Worm (Caenorhabditis elegans) whole organism, L4 larva: ENCODE results near the gene F56F11.4.

Experiments used
- F44E2.7 ChIP-seq: fragments of 200-800 bp; sonication (Bioruptor generic); IDR thresholded peaks from 2 replicates; pipeline ENCODE4 v2.1.2; 2022; ENCODE audit warnings: missing genetic modification characterization, missing compliant biosample characterization
- R02D3.7 ChIP-seq: fragments of 150-350 bp; sonication (generic microtip); optimal IDR thresholded peaks from 3 replicates; lab custom pipeline; 2014; ENCODE audit warnings: missing biosample characterization, missing genetic modification characterization
- ZK337.2 ChIP-seq: fragments of 200-800 bp; sonication (Bioruptor generic); IDR thresholded peaks from 2 replicates; pipeline ENCODE4 v1.3.6; 2022; ENCODE audit warnings: missing genetic modification reagents, missing genetic modification characterization, missing compliant biosample characterization
- arid-1 ChIP-seq: fragments of 200-800 bp; sonication (Bioruptor generic); conservative IDR thresholded peaks from 2 replicates; pipeline ENCODE4 v1.3.6; 2022; ENCODE audit warnings: missing genetic modification reagents, missing genetic modification characterization, missing compliant biosample characterization
- ceh-28 ChIP-seq: fragments of 150-350 bp; optimal IDR thresholded peaks from 2 replicates; lab custom pipeline; 2014; ENCODE audit warnings: missing biosample characterization, missing genetic modification reagents, missing genetic modification characterization
- ceh-32 ChIP-seq: sonication (generic microtip); optimal IDR thresholded peaks from 2 replicates; lab custom pipeline; 2016; ENCODE audit warnings: mild to moderate bottlenecking, missing genetic modification characterization, missing compliant biosample characterization; ENCODE audit not compliant: poor library complexity
- ceh-62 ChIP-seq: sonication (generic microtip); optimal IDR thresholded peaks from 2 replicates; lab custom pipeline; 2017; ENCODE audit warnings: missing biosample characterization, missing genetic modification characterization
- daf-12 ChIP-seq: fragments of 150-350 bp; optimal IDR thresholded peaks from 2 replicates; lab custom pipeline; 2014; ENCODE audit warnings: missing biosample characterization, missing genetic modification reagents, missing genetic modification characterization
- daf-8 ChIP-seq: fragments of 200-800 bp; sonication (Bioruptor generic); IDR thresholded peaks from 2 replicates; pipeline ENCODE4 v1.3.6; 2022; ENCODE audit warnings: missing genetic modification characterization, missing compliant biosample characterization
- dmd-6 ChIP-seq: fragments of 200-800 bp; sonication (Bioruptor generic); IDR thresholded peaks from 2 replicates; pipeline ENCODE4 v1.3.6; 2022; ENCODE audit warnings: missing genetic modification reagents, missing genetic modification characterization, missing compliant biosample characterization
- dmd-8 ChIP-seq: fragments of 200-800 bp; sonication (Bioruptor generic); IDR thresholded peaks from 2 replicates; pipeline ENCODE4 v1.3.6; 2022; ENCODE audit warnings: missing genetic modification characterization, missing compliant biosample characterization
- egl-27 ChIP-seq: sonication (generic microtip); optimal IDR thresholded peaks from 3 replicates; lab custom pipeline; 2017; ENCODE audit warnings: missing biosample characterization, missing genetic modification reagents, missing genetic modification characterization
- egl-43 ChIP-seq: fragments of 200-800 bp; sonication (Bioruptor generic); IDR thresholded peaks from 2 replicates; pipeline ENCODE4 v1.3.6; 2022; ENCODE audit warnings: missing genetic modification reagents, missing genetic modification characterization, missing compliant biosample characterization
- gei-8 ChIP-seq: fragments of 200-800 bp; sonication (Bioruptor generic); optimal IDR thresholded peaks from 2 replicates; lab custom pipeline; 2018; ENCODE audit warnings: mild to moderate bottlenecking, missing genetic modification characterization, missing compliant biosample characterization
- hlh-30 ChIP-seq: sonication (generic microtip); optimal IDR thresholded peaks from 2 replicates; lab custom pipeline; 2017; ENCODE audit warnings: antibody characterized with exemption, mild to moderate bottlenecking, missing genetic modification characterization, missing compliant biosample characterization; ENCODE audit not compliant: insufficient read depth
- hmg-1.1 ChIP-seq: fragments of 200-800 bp; sonication (Bioruptor generic); IDR thresholded peaks from 2 replicates; pipeline ENCODE4 v1.3.6; 2022; ENCODE audit warnings: missing genetic modification reagents, missing genetic modification characterization, missing compliant biosample characterization
- lin-13 ChIP-seq: fragments of 150-350 bp; optimal IDR thresholded peaks from 2 replicates; lab custom pipeline; 2014; ENCODE audit warnings: missing biosample characterization, missing genetic modification reagents, missing genetic modification characterization
- lsy-2 ChIP-seq, 2 experiments: fragments of 150-350 bp in 1 of 2; sonication (generic microtip) in 1 of 2; optimal IDR thresholded peaks; 2 replicates each; lab custom pipeline; 2014 to 2017; ENCODE audit warnings: missing biosample characterization in 2 of 2, missing genetic modification characterization in 2 of 2
- madf-5 ChIP-seq, 2 experiments: fragments of 200-800 bp; sonication (Bioruptor generic); IDR thresholded peaks; 2 replicates each; pipeline ENCODE4 v1.3.6; 2022; ENCODE audit warnings: missing compliant biosample characterization in 2 of 2, missing genetic modification characterization in 2 of 2
- mxl-2 ChIP-seq: fragments of 200-800 bp; sonication (Bioruptor generic); conservative IDR thresholded peaks from 2 replicates; pipeline ENCODE4 v1.3.6; 2022; ENCODE audit warnings: missing genetic modification reagents, missing genetic modification characterization, missing compliant biosample characterization
- nhr-11 ChIP-seq: fragments of 150-350 bp; optimal IDR thresholded peaks from 2 replicates; lab custom pipeline; 2014; ENCODE audit warnings: missing biosample characterization, missing genetic modification characterization
- nhr-28 ChIP-seq: fragments of 150-350 bp; optimal IDR thresholded peaks from 2 replicates; lab custom pipeline; 2014; ENCODE audit warnings: missing biosample characterization, missing genetic modification characterization
- nhr-48 ChIP-seq: sonication (generic microtip); optimal IDR thresholded peaks from 2 replicates; lab custom pipeline; 2016; ENCODE audit warnings: mild to moderate bottlenecking, missing genetic modification characterization, missing compliant biosample characterization
- pha-4 ChIP-seq, 2 experiments: fragments of 150-350 bp in 1 of 2; fragments of 200-800 bp in 1 of 2; sonication (Bioruptor generic) in 1 of 2; IDR thresholded peaks in 1 of 2; optimal IDR thresholded peaks in 1 of 2; 2 replicates each; pipeline versions ENCODE4 v1.3.6 to Lab custom; 2014 to 2022; ENCODE audit warnings: missing genetic modification characterization in 2 of 2, missing genetic modification reagents in 2 of 2, missing biosample characterization in 1 of 2, missing compliant biosample characterization in 1 of 2
- php-3 ChIP-seq: fragments of 200-800 bp; sonication (Bioruptor generic); IDR thresholded peaks from 2 replicates; pipeline ENCODE4 v1.3.6; 2022; ENCODE audit warnings: missing genetic modification reagents, missing genetic modification characterization, missing compliant biosample characterization
- pqm-1 ChIP-seq: sonication (generic microtip); optimal IDR thresholded peaks from 2 replicates; lab custom pipeline; 2017; ENCODE audit warnings: missing biosample characterization, missing genetic modification characterization
- set-16 ChIP-seq: fragments of 200-800 bp; sonication (Bioruptor generic); IDR thresholded peaks from 2 replicates; pipeline ENCODE4 v1.3.6; 2022; ENCODE audit warnings: missing genetic modification reagents, missing genetic modification characterization, missing compliant biosample characterization
- spr-1 ChIP-seq: sonication (generic microtip); optimal IDR thresholded peaks from 2 replicates; lab custom pipeline; 2016; ENCODE audit warnings: mild to moderate bottlenecking, missing genetic modification characterization, missing compliant biosample characterization
- spr-3 ChIP-seq: fragments of 200-800 bp; sonication (Bioruptor generic); optimal IDR thresholded peaks from 2 replicates; lab custom pipeline; 2018; ENCODE audit warnings: mild to moderate bottlenecking, missing genetic modification characterization, missing compliant biosample characterization
- tra-1 ChIP-seq: fragments of 200-800 bp; sonication (Bioruptor generic); IDR thresholded peaks from 2 replicates; pipeline ENCODE4 v1.3.6; 2022; ENCODE audit warnings: missing genetic modification reagents, missing genetic modification characterization, missing compliant biosample characterization
- unc-130 ChIP-seq: sonication (generic microtip); optimal IDR thresholded peaks from 2 replicates; lab custom pipeline; 2016; ENCODE audit warnings: missing genetic modification reagents, missing genetic modification characterization, missing compliant biosample characterization
- unc-39 ChIP-seq: sonication (generic microtip); optimal IDR thresholded peaks from 2 replicates; lab custom pipeline; 2017; ENCODE audit warnings: missing biosample characterization, missing genetic modification characterization
- zip-11 ChIP-seq: fragments of 200-800 bp; sonication (Bioruptor generic); IDR thresholded peaks from 2 replicates; pipeline ENCODE4 v1.3.6; 2022; ENCODE audit warnings: missing genetic modification characterization, missing compliant biosample characterization
- zip-2 ChIP-seq: fragments of 150-350 bp; optimal IDR thresholded peaks from 2 replicates; lab custom pipeline; 2014; ENCODE audit warnings: missing biosample characterization, missing genetic modification characterization
- ztf-11 ChIP-seq: fragments of 150-350 bp; optimal IDR thresholded peaks from 2 replicates; lab custom pipeline; 2014; ENCODE audit warnings: missing biosample characterization, missing genetic modification characterization

Gene F56F11.4

ce11 chrIII:2832483-2832882 lies 23.5 kb upstream of the F56F11.4 start, which contains the start of gene Y71H2AM.29:
TSS of gene Y71H2AM.29 (plus strand) at chrIII:2832783.
- TF ChIP-seq nhr-28 (no peak), mxl-2 (no peak), F44E2.7 (GFP tag; lab: Robert Waterston, UW) (no peak), spr-1 (no peak)

ce11 chrIII:2834363-2834762 lies 21.7 kb upstream of the F56F11.4 start, which contains the start of gene txdc-17:
TSS of gene txdc-17 (plus strand) at chrIII:2834663.
- TF ChIP-seq ceh-28 (tag; lab: Kevin White, UChicago) (no peak), lsy-2 (tag; optimal IDR thresholded peaks at IDR 0.05; lab: Kevin White, UChicago) (no peak), arid-1 (no peak), pqm-1 (no peak), daf-8 (GFP tag; lab: Robert Waterston, UW) (no peak), zip-11 (GFP tag; lab: Robert Waterston, UW) (no peak), nhr-48 (no peak), lin-13 (GFP tag; lab: Kevin White, UChicago) (no peak), ceh-32 (no peak), hlh-30 (no peak), dmd-8 (GFP tag; lab: Robert Waterston, UW) (no peak), zip-2 (tag; lab: Kevin White, UChicago) (no peak), ztf-11 (tag; lab: Kevin White, UChicago) (no peak)

ce11 chrIII:2834998-2835397 lies 21.0 kb upstream of the F56F11.4 start:
- TF ChIP-seq ceh-28 (tag; lab: Kevin White, UChicago), result peak; percentile 82
- TF ChIP-seq nhr-11 (tag; lab: Kevin White, UChicago), result no peak

- no peak for TF ChIP-seq gei-8 (GFP tag; lab: Kevin White, UChicago)
- TF ChIP-seq tra-1 (GFP tag; lab: Robert Waterston, UW), result no peak
- no peak for TF ChIP-seq unc-39 (tag; lab: Kevin White, UChicago)
- TF ChIP-seq F44E2.7 (GFP tag; lab: Robert Waterston, UW), result no peak
- TF ChIP-seq R02D3.7, result no peak
- no peak for TF ChIP-seq pha-4 (GFP tag; IDR thresholded peaks at IDR 0.05; lab: Robert Waterston, UW)
- TF ChIP-seq pha-4 (tag; optimal IDR thresholded peaks at IDR 0.05; lab: Kevin White, UChicago), result no peak
- TF ChIP-seq madf-5 (GFP tag; IDR thresholded peaks at IDR 0.05; lab: Robert Waterston, UW), result no peak
- TF ChIP-seq daf-12, result no peak
- TF ChIP-seq dmd-8 (GFP tag; lab: Robert Waterston, UW), result no peak
- no peak for TF ChIP-seq spr-3 (GFP tag; lab: Kevin White, UChicago)
- no peak for TF ChIP-seq set-16 (GFP tag; lab: Robert Waterston, UW)
- TF ChIP-seq php-3 (GFP tag; lab: Robert Waterston, UW), result no peak
- TF ChIP-seq egl-43 (GFP tag; lab: Robert Waterston, UW), result no peak
- no peak for TF ChIP-seq ceh-62
- no peak for TF ChIP-seq ceh-28 (tag; lab: Kevin White, UChicago)
- TF ChIP-seq unc-130 (GFP tag; lab: Kevin White, UChicago), result no peak
- no peak for TF ChIP-seq ZK337.2 (GFP tag; lab: Robert Waterston, UW)
- no peak for TF ChIP-seq hmg-1.1 (GFP tag; lab: Robert Waterston, UW)
- no peak for TF ChIP-seq dmd-6 (GFP tag; lab: Robert Waterston, UW)
- no peak for TF ChIP-seq egl-27
These were observed 19.7 kb upstream of the F56F11.4 start, which contains the start of gene josd-1 for ce11 chrIII:2836339-2836738. TSS of gene josd-1 (plus strand) at chrIII:2836639.
